Worm (Caenorhabditis elegans): ENCODE results near the gene nhr-94.

The nhr-94 gene

ce11 chrV:7730488-7730887, 44.4 kb upstream of the nhr-94 start (continued):
- TF ChIP-seq unc-130 (GFP tag; optimal IDR thresholded peaks at IDR 0.05) (no peak), mes-2 (tag; optimal IDR thresholded peaks at IDR 0.05; ENCODE audit: poor library complexity, severe bottlenecking) (peak; percentile 67), dve-1 (tag; optimal IDR thresholded peaks at IDR 0.05; ENCODE audit: insufficient read depth) (peak; percentile 67), Y5F2A.4 (GFP tag; optimal IDR thresholded peaks at IDR 0.05) (peak; percentile 52), Y48G9A.11 (GFP tag; IDR thresholded peaks at IDR 0.05) (no peak), mep-1 (tag; optimal IDR thresholded peaks at IDR 0.05) (peak; percentile 35), ceh-44 (GFP tag; IDR thresholded peaks at IDR 0.05) (0 out of 2 replicates have a peak, but pooled peaks have one; percentile 6), daf-19 (GFP tag; conservative IDR thresholded peaks at IDR 0.05) (no peak), F44E2.7 (GFP tag; IDR thresholded peaks at IDR 0.05) (no peak), pqm-1 (tag; optimal IDR thresholded peaks at IDR 0.05) (no peak), ZK337.2 (GFP tag; IDR thresholded peaks at IDR 0.05) (no peak), spr-1 (tag; optimal IDR thresholded peaks at IDR 0.05) (no peak), duxl-1 (tag; optimal IDR thresholded peaks at IDR 0.05; ENCODE audit: poor library complexity) (peak; percentile 42), F49E8.2 (tag; optimal IDR thresholded peaks at IDR 0.05; ENCODE audit: borderline replicate concordance) (no peak), zag-1 (tag; optimal IDR thresholded peaks at IDR 0.05) (no peak), pha-4 (GFP tag; IDR thresholded peaks at IDR 0.05) (peak; percentile 25; the same call in 1 of the 2 replicates), pha-4 (tag; optimal IDR thresholded peaks at IDR 0.05) (no peak), Y75B8A.6 (GFP tag; IDR thresholded peaks at IDR 0.05) (no peak), ama-1 (optimal IDR thresholded peaks at IDR 0.05) (no peak), mdt-29 (GFP tag; IDR thresholded peaks at IDR 0.05) (no peak), D1046.2 (GFP tag; IDR thresholded peaks at IDR 0.05) (no peak), tag-97 (GFP tag; IDR thresholded peaks at IDR 0.05) (no peak), fos-1 (tag; optimal IDR thresholded peaks at IDR 0.05) (no peak), nhr-76 (tag; optimal IDR thresholded peaks at IDR 0.05) (no peak), F26F4.8 (GFP tag; conservative IDR thresholded peaks at IDR 0.05) (0 out of 2 replicates have a peak, but pooled peaks have one; percentile 24), php-3 (GFP tag; IDR thresholded peaks at IDR 0.05) (no peak), madf-5 (GFP tag; IDR thresholded peaks at IDR 0.05) (no peak), nhr-11 (tag; optimal IDR thresholded peaks at IDR 0.05) (no peak), Y105C5A.15 (GFP tag; IDR thresholded peaks at IDR 0.05) (no peak), ceh-62 (tag; optimal IDR thresholded peaks at IDR 0.05) (no peak), nhr-6 (tag; optimal IDR thresholded peaks at IDR 0.05) (peak; percentile 37), hmg-1.1 (GFP tag; IDR thresholded peaks at IDR 0.05) (0 out of 2 replicates have a peak, but pooled peaks have one; percentile 45), dmd-9 (GFP tag; IDR thresholded peaks at IDR 0.05) (peak; percentile 61; the same call in 1 of the 2 replicates), zip-2 (tag; optimal IDR thresholded peaks at IDR 0.05) (no peak), nhr-25 (tag; optimal IDR thresholded peaks at IDR 0.05; ENCODE audit: borderline replicate concordance, insufficient read depth) (peak; percentile 8), gei-8 (GFP tag; optimal IDR thresholded peaks at IDR 0.05) (peak; percentile 24), unc-62 (GFP tag; optimal IDR thresholded peaks at IDR 0.05 in 1 of 2) (peak in 1 of 2 experiments; percentile 8), unc-62 (tag; optimal IDR thresholded peaks at IDR 0.05) (no peak), lin-29 (GFP tag; IDR thresholded peaks at IDR 0.05) (no peak), lir-3 (tag; optimal IDR thresholded peaks at IDR 0.05) (no peak), zip-11 (GFP tag; IDR thresholded peaks at IDR 0.05) (no peak), lin-1 (GFP tag; IDR thresholded peaks at IDR 0.05) (peak; percentile 37; the same call in 1 of the 2 replicates), nhr-42 (GFP tag; IDR thresholded peaks at IDR 0.05) (no peak), aha-1 (tag) (no peak), lim-7 (GFP tag; IDR thresholded peaks at IDR 0.05) (no peak), mxl-2 (GFP tag; conservative IDR thresholded peaks at IDR 0.05) (no peak), set-16 (GFP tag; IDR thresholded peaks at IDR 0.05) (no peak), ceh-28 (tag; optimal IDR thresholded peaks at IDR 0.05) (no peak), ZK546.5 (tag; optimal IDR thresholded peaks at IDR 0.05) (no peak), ceh-82 (tag; optimal IDR thresholded peaks at IDR 0.05) (no peak), dmd-8 (GFP tag; IDR thresholded peaks at IDR 0.05) (0 out of 2 replicates have a peak, but pooled peaks have one; percentile 10), jun-1 (tag; optimal IDR thresholded peaks at IDR 0.05) (no peak)
